Fruit fly (Drosophila melanogaster) whole organism, wandering third instar larva: ENCODE data around the gene Sema1a.

Source experiments
- Abd-B ChIP-seq: fragments of >200 bp; optimal IDR thresholded peaks from 2 replicates; lab custom pipeline; 2017; ENCODE audit warnings: missing biosample characterization, missing genetic modification characterization
- CG32264 ChIP-seq: fragments of 200-800 bp; sonication (Bioruptor generic); optimal IDR thresholded peaks from 2 replicates; lab custom pipeline; 2016; ENCODE audit warnings: missing biosample characterization, missing genetic modification characterization
- CG9705 ChIP-seq: fragments of 200-800 bp; sonication (Bioruptor generic); optimal IDR thresholded peaks from 2 replicates; lab custom pipeline; 2018; ENCODE audit warnings: missing biosample characterization, mild to moderate bottlenecking, missing genetic modification characterization
- CrebA ChIP-seq: fragments of 200-800 bp; sonication (Bioruptor generic); optimal IDR thresholded peaks from 2 replicates; lab custom pipeline; 2016; ENCODE audit warnings: missing biosample characterization, mild to moderate bottlenecking, missing genetic modification characterization, borderline replicate concordance
- Dfd ChIP-seq: fragments of >200 bp; optimal IDR thresholded peaks from 2 replicates; lab custom pipeline; 2017; ENCODE audit warnings: missing biosample characterization, missing genetic modification characterization
- Dif ChIP-seq: fragments of 200-275, 200-300 bp; sonication (Bioruptor generic); optimal IDR thresholded peaks from 2 replicates; lab custom pipeline; 2018; ENCODE audit warnings: missing biosample characterization, missing genetic modification characterization; ENCODE audit not compliant: partially characterized antibody
- GATAd ChIP-seq: sonication (Bioruptor generic); optimal IDR thresholded peaks from 2 replicates; lab custom pipeline; 2016; ENCODE audit warnings: missing biosample characterization, missing genetic modification characterization
- HLH106 ChIP-seq: fragments of 200-800 bp; optimal IDR thresholded peaks from 3 replicates; lab custom pipeline; 2019; ENCODE audit warnings: missing biosample characterization, mild to moderate bottlenecking, missing genetic modification characterization, moderate library complexity
- Hnf4 ChIP-seq: fragments of 200-800 bp; sonication (Bioruptor generic); optimal IDR thresholded peaks from 2 replicates; lab custom pipeline; 2016; ENCODE audit warnings: missing biosample characterization, mild to moderate bottlenecking, missing genetic modification characterization
- Hr78 ChIP-seq: fragments of >200 bp; optimal IDR thresholded peaks from 2 replicates; lab custom pipeline; 2017; ENCODE audit warnings: missing biosample characterization, missing genetic modification characterization
- Hr83 ChIP-seq: fragments of 200-300 bp; sonication (Bioruptor generic); optimal IDR thresholded peaks from 2 replicates; lab custom pipeline; 2016; ENCODE audit warnings: missing biosample characterization, mild to moderate bottlenecking, missing genetic modification characterization, moderate library complexity; ENCODE audit not compliant: poor library complexity, severe bottlenecking
- Jra ChIP-seq: sonication (Bioruptor generic); optimal IDR thresholded peaks from 2 replicates; lab custom pipeline; 2016; ENCODE audit warnings: missing biosample characterization, missing genetic modification characterization
- Mio ChIP-seq: sonication (Bioruptor generic); optimal IDR thresholded peaks from 2 replicates; lab custom pipeline; 2016; ENCODE audit warnings: missing biosample characterization, missing genetic modification characterization
- Myc ChIP-seq: fragments of >200 bp; optimal IDR thresholded peaks from 2 replicates; lab custom pipeline; 2017
- N ChIP-seq: fragments of >200 bp; optimal IDR thresholded peaks from 2 replicates; lab custom pipeline; 2018; ENCODE audit warnings: missing biosample characterization, missing external identifiers, missing genetic modification characterization
- OdsH ChIP-seq: fragments of 200-800 bp; sonication (Bioruptor generic); optimal IDR thresholded peaks from 2 replicates; lab custom pipeline; 2016; ENCODE audit warnings: missing biosample characterization, mild to moderate bottlenecking, missing genetic modification characterization
- Rel ChIP-seq, 2 experiments: fragments of 200-800 bp; sonication (Bioruptor generic) in 1 of 2; optimal IDR thresholded peaks; 2 replicates in 1 of 2; 3 replicates in 1 of 2; lab custom pipeline; 2016 to 2019; ENCODE audit warnings: mild to moderate bottlenecking in 2 of 2, missing biosample characterization in 2 of 2, missing genetic modification characterization in 2 of 2, moderate library complexity in 1 of 2
- Sp1 ChIP-seq: fragments of 200-800 bp; sonication (Bioruptor generic); optimal IDR thresholded peaks from 3 replicates; lab custom pipeline; 2019; ENCODE audit warnings: missing biosample characterization, mild to moderate bottlenecking, missing genetic modification characterization, moderate library complexity
- Vsx2 ChIP-seq: fragments of 200-300, 225-300 bp; sonication (Bioruptor generic); optimal IDR thresholded peaks from 2 replicates; lab custom pipeline; 2018; ENCODE audit warnings: missing biosample characterization, missing genetic modification characterization; ENCODE audit not compliant: partially characterized antibody
- br ChIP-seq: fragments of 200-800 bp; sonication (Bioruptor generic); optimal IDR thresholded peaks from 2 replicates; lab custom pipeline; 2016; ENCODE audit warnings: missing biosample characterization, missing genetic modification characterization
- brk ChIP-seq: fragments of 200-800 bp; sonication (Bioruptor generic); optimal IDR thresholded peaks from 2 replicates; lab custom pipeline; 2016; ENCODE audit warnings: missing biosample characterization, mild to moderate bottlenecking, missing genetic modification characterization
- dl ChIP-seq, 2 experiments: fragments of 175-275, 200-275 bp in 1 of 2; fragments of 200-275 bp in 1 of 2; sonication (Bioruptor generic); optimal IDR thresholded peaks; lab custom pipeline; 2018; ENCODE audit warnings: mild to moderate bottlenecking in 2 of 2, missing biosample characterization in 2 of 2, missing genetic modification characterization in 2 of 2, moderate library complexity in 2 of 2; ENCODE audit not compliant: partially characterized antibody in 2 of 2, insufficient read depth in 1 of 2
- dmrt93B ChIP-seq: fragments of 200-800 bp; sonication (Bioruptor generic); optimal IDR thresholded peaks from 2 replicates; lab custom pipeline; 2018; ENCODE audit warnings: missing biosample characterization, mild to moderate bottlenecking, missing genetic modification characterization
- dsf ChIP-seq: sonication (Bioruptor generic); optimal IDR thresholded peaks from 2 replicates; lab custom pipeline; 2016; ENCODE audit warnings: missing biosample characterization, missing genetic modification characterization, borderline replicate concordance
- ey ChIP-seq: fragments of 200-800 bp; sonication (Bioruptor generic); optimal IDR thresholded peaks from 2 replicates; lab custom pipeline; 2016; ENCODE audit warnings: missing biosample characterization, missing genetic modification characterization
- foxo ChIP-seq, 2 experiments: fragments of 200-800 bp; sonication (Bioruptor generic); optimal IDR thresholded peaks; 2 replicates in 1 of 2; 3 replicates in 1 of 2; lab custom pipeline; 2016 to 2017; ENCODE audit warnings: missing biosample characterization in 2 of 2, missing genetic modification characterization in 2 of 2
- fru ChIP-seq: fragments of 200-800 bp; sonication (Bioruptor generic); optimal IDR thresholded peaks from 3 replicates; lab custom pipeline; 2016; ENCODE audit warnings: missing biosample characterization, mild to moderate bottlenecking, missing genetic modification characterization
- h ChIP-seq: fragments of 200-800 bp; sonication (Bioruptor generic); optimal IDR thresholded peaks from 3 replicates; lab custom pipeline; 2016; ENCODE audit warnings: missing biosample characterization, mild to moderate bottlenecking, missing genetic modification characterization
- jim ChIP-seq: fragments of 175-275, 200-325 bp; sonication (Bioruptor generic); optimal IDR thresholded peaks from 2 replicates; lab custom pipeline; 2016; ENCODE audit warnings: missing biosample characterization, mild to moderate bottlenecking, missing genetic modification characterization
- lola ChIP-seq: fragments of >200 bp; optimal IDR thresholded peaks from 2 replicates; lab custom pipeline; 2017; ENCODE audit warnings: missing biosample characterization, missing genetic modification characterization
- pan ChIP-seq: fragments of >200 bp; optimal IDR thresholded peaks from 2 replicates; lab custom pipeline; 2017
- psq ChIP-seq: fragments of 200-800 bp; sonication (Bioruptor generic); optimal IDR thresholded peaks from 3 replicates; lab custom pipeline; 2017; ENCODE audit warnings: missing biosample characterization, mild to moderate bottlenecking, missing genetic modification characterization, moderate library complexity
- rgr ChIP-seq: fragments of 200-800 bp; sonication (Bioruptor generic); optimal IDR thresholded peaks from 3 replicates; lab custom pipeline; 2016; ENCODE audit warnings: missing biosample characterization, mild to moderate bottlenecking, missing genetic modification characterization
- sage ChIP-seq: fragments of 200-800 bp; sonication (Bioruptor generic); optimal IDR thresholded peaks from 2 replicates; lab custom pipeline; 2016; ENCODE audit warnings: missing biosample characterization, mild to moderate bottlenecking, missing genetic modification characterization
- sv ChIP-seq: fragments of 200-800 bp; sonication (Bioruptor generic); optimal IDR thresholded peaks from 3 replicates; lab custom pipeline; 2016; ENCODE audit warnings: missing biosample characterization, missing genetic modification characterization
- tai ChIP-seq: sonication (Bioruptor generic); optimal IDR thresholded peaks from 2 replicates; lab custom pipeline; 2016; ENCODE audit warnings: missing biosample characterization, missing genetic modification characterization
- usp ChIP-seq: fragments of >200 bp; optimal IDR thresholded peaks from 2 replicates; lab custom pipeline; 2017; ENCODE audit warnings: missing biosample characterization, missing genetic modification characterization
- woc ChIP-seq: sonication (Bioruptor generic); optimal IDR thresholded peaks from 2 replicates; lab custom pipeline; 2016; ENCODE audit warnings: missing biosample characterization, mild to moderate bottlenecking, missing genetic modification characterization

Sema1a gene

dm6 chr2L:8717618-8718336, 175.8 kb downstream of the Sema1a start:
- TF ChIP-seq Dif (GFP tag; lab: Kevin White, UChicago) (peak; percentile 97), ey (GFP tag; lab: Kevin White, UChicago) (peak; percentile 79), Abd-B (GFP tag; lab: Kevin White, UChicago) (no peak), CG32264 (no peak), CrebA (peak; percentile 61), fru (peak; percentile 88), rgr (GFP tag; lab: Kevin White, UChicago) (peak; percentile 90), Hr78 (GFP tag; lab: Kevin White, UChicago) (no peak), Sp1 (GFP tag; lab: Kevin White, UChicago) (peak; percentile 93), Dfd (GFP tag; lab: Kevin White, UChicago) (no peak), GATAd (GFP tag; lab: Kevin White, UChicago) (no peak), usp (GFP tag; lab: Kevin White, UChicago) (no peak), sage (GFP tag; lab: Kevin White, UChicago) (peak; percentile 71), foxo (GFP tag; optimal IDR thresholded peaks at IDR 0.05; lab: Kevin White, UChicago) (peak in 1 of 2 experiments; percentile 92), Mio (no peak), tai (GFP tag; lab: Kevin White, UChicago) (peak; percentile 0), Myc (lab: Kevin White, UChicago) (no peak), jim (GFP tag; lab: Kevin White, UChicago) (no peak), woc (GFP tag; lab: Kevin White, UChicago) (peak; percentile 40), psq (GFP tag; lab: Kevin White, UChicago) (peak; percentile 88), pan (no peak), Hnf4 (GFP tag; lab: Kevin White, UChicago) (peak; percentile 81), lola (GFP tag; lab: Kevin White, UChicago) (no peak), Jra (GFP tag; lab: Kevin White, UChicago) (peak; percentile 95), Hr83 (peak; percentile 95), N (GFP tag; lab: Kevin White, UChicago) (no peak), Rel (GFP tag; optimal IDR thresholded peaks at IDR 0.05; lab: Kevin White, UChicago) (no peak), Rel (tag; optimal IDR thresholded peaks at IDR 0.05; lab: Kevin White, UChicago) (peak; percentile 35), Vsx2 (peak; percentile 78), dmrt93B (GFP tag; lab: Kevin White, UChicago) (peak; percentile 79), br (peak; percentile 79), OdsH (GFP tag; lab: Kevin White, UChicago) (peak; percentile 92), sv (GFP tag; lab: Kevin White, UChicago) (peak; percentile 86), brk (GFP tag; lab: Kevin White, UChicago) (peak; percentile 68), dsf (GFP tag; lab: Kevin White, UChicago) (peak; percentile 17), CG9705 (GFP tag; lab: Kevin White, UChicago) (peak; percentile 59), HLH106 (tag; lab: Kevin White, UChicago) (peak; percentile 90), dl (GFP tag; optimal IDR thresholded peaks at IDR 0.05; lab: Kevin White, UChicago; ENCODE audit: insufficient read depth in 1 of 2, partially characterized antibody in 2 of 2) (peak; percentile 74 to 93), h (peak; percentile 88)

- TF ChIP-seq h (peak; percentile 30), psq (GFP tag; lab: Kevin White, UChicago) (no peak)
- TF ChIP-seq, all 38 proteins: peak for 1
These were observed 177.8 kb downstream of the Sema1a start for dm6 chr2L:8719757-8720156.

dm6 chr2L:8721028-8721427, 179.1 kb downstream of the Sema1a start:
- TF ChIP-seq Rel (GFP tag; optimal IDR thresholded peaks at IDR 0.05; lab: Kevin White, UChicago), result no peak
- TF ChIP-seq Rel (tag; optimal IDR thresholded peaks at IDR 0.05; lab: Kevin White, UChicago), result no peak
- TF ChIP-seq br, result no peak
- TF ChIP-seq Hr83, result no peak
- no peak for TF ChIP-seq Mio
- TF ChIP-seq Hr78 (GFP tag; lab: Kevin White, UChicago), result no peak
- no peak for TF ChIP-seq CG32264
- TF ChIP-seq jim (GFP tag; lab: Kevin White, UChicago), result no peak
- TF ChIP-seq GATAd (GFP tag; lab: Kevin White, UChicago), result no peak
- no peak for TF ChIP-seq woc (GFP tag; lab: Kevin White, UChicago)
- no peak for TF ChIP-seq brk (GFP tag; lab: Kevin White, UChicago)
- no peak for TF ChIP-seq Jra (GFP tag; lab: Kevin White, UChicago)
- no peak for TF ChIP-seq dl (GFP tag; optimal IDR thresholded peaks at IDR 0.05; lab: Kevin White, UChicago; ENCODE audit: insufficient read depth in 1 of 2, partially characterized antibody in 2 of 2)
- no peak for TF ChIP-seq h
- no peak for TF ChIP-seq rgr (GFP tag; lab: Kevin White, UChicago)
- no peak for TF ChIP-seq OdsH (GFP tag; lab: Kevin White, UChicago)
- TF ChIP-seq foxo (GFP tag; optimal IDR thresholded peaks at IDR 0.05; lab: Kevin White, UChicago), result no peak
- TF ChIP-seq Sp1 (GFP tag; lab: Kevin White, UChicago), result no peak
